Fruit fly (Drosophila melanogaster) whole organism, embryonic: ENCODE measurements around the gene CG33773.

Experiments
- Ada2b ChIP-seq: fragments of 200-800 bp; sonication (Bioruptor generic); IDR thresholded peaks from 2 replicates; pipeline ENCODE4 v1.3.6; 2022; ENCODE audit warnings: missing biosample characterization, missing genetic modification characterization
- Adf1 ChIP-seq: fragments of 200-800 bp; sonication (Bioruptor generic); IDR thresholded peaks from 2 replicates; pipeline ENCODE4 v1.3.6; 2022; ENCODE audit warnings: missing biosample characterization, missing genetic modification characterization
- Bteb2 ChIP-seq: fragments of 200-800 bp; sonication (Bioruptor generic); optimal IDR thresholded peaks from 2 replicates; lab custom pipeline; 2016; ENCODE audit warnings: missing biosample characterization, missing genetic modification characterization
- CG10654 ChIP-seq: fragments of 200-800 bp; sonication (Bioruptor generic); optimal IDR thresholded peaks from 2 replicates; lab custom pipeline; 2016; ENCODE audit warnings: missing biosample characterization, missing genetic modification characterization
- CG10979 ChIP-seq: fragments of 200-800 bp; sonication (Bioruptor generic); optimal IDR thresholded peaks from 2 replicates; lab custom pipeline; 2018; ENCODE audit warnings: missing biosample characterization, mild to moderate bottlenecking, missing genetic modification characterization, moderate library complexity
- CG12659 ChIP-seq: fragments of 200-800 bp; sonication (Bioruptor generic); optimal IDR thresholded peaks from 3 replicates; lab custom pipeline; 2017; ENCODE audit warnings: mild to moderate bottlenecking, missing biosample characterization, missing genetic modification reagents, missing genetic modification characterization
- CG14860 ChIP-seq: fragments of 200-800 bp; sonication (Bioruptor generic); IDR thresholded peaks from 3 replicates; pipeline ENCODE4 v1.3.6; 2022; ENCODE audit warnings: missing biosample characterization, missing genetic modification characterization; ENCODE audit not compliant: partially characterized antibody
- CG1602 ChIP-seq: fragments of 200-800 bp; sonication (Bioruptor generic); optimal IDR thresholded peaks from 3 replicates; lab custom pipeline; 2016; ENCODE audit warnings: missing biosample characterization, missing genetic modification characterization
- CG1603 ChIP-seq: fragments of 200-800 bp; sonication (Bioruptor generic); optimal IDR thresholded peaks from 2 replicates; lab custom pipeline; 2019; ENCODE audit warnings: missing biosample characterization, mild to moderate bottlenecking, missing genetic modification characterization, moderate library complexity
- CG17361 ChIP-seq: fragments of 200-800 bp; sonication (Bioruptor generic); IDR thresholded peaks from 3 replicates; pipeline ENCODE4 v1.3.6; 2022; ENCODE audit warnings: missing biosample characterization, missing genetic modification characterization
- CG2678 ChIP-seq: fragments of 200-800 bp; sonication (Bioruptor generic); optimal IDR thresholded peaks from 3 replicates; lab custom pipeline; 2019; ENCODE audit warnings: missing biosample characterization, mild to moderate bottlenecking, missing genetic modification characterization, moderate library complexity
- CG2889 ChIP-seq: fragments of 200-800 bp; sonication (Bioruptor generic); IDR thresholded peaks from 3 replicates; pipeline ENCODE4 v1.3.6; 2022; ENCODE audit warnings: missing biosample characterization, missing genetic modification characterization
- CG30403 ChIP-seq: fragments of 200-800 bp; sonication (Bioruptor generic); optimal IDR thresholded peaks from 3 replicates; lab custom pipeline; 2016; ENCODE audit warnings: missing biosample characterization, missing genetic modification characterization
- CG32767 ChIP-seq: fragments of 200-800 bp; sonication (Bioruptor generic); IDR thresholded peaks from 2 replicates; pipeline ENCODE4 v1.3.6; 2022; ENCODE audit warnings: missing biosample characterization, missing genetic modification characterization
- CG33213 ChIP-seq: fragments of 200-800 bp; sonication (Bioruptor generic); optimal IDR thresholded peaks from 3 replicates; lab custom pipeline; 2016; ENCODE audit warnings: missing biosample characterization, missing genetic modification characterization
- CG43689 ChIP-seq: fragments of 200-800 bp; sonication (Bioruptor generic); IDR thresholded peaks from 2 replicates; pipeline ENCODE4 v1.3.6; 2022; ENCODE audit warnings: missing biosample characterization, missing genetic modification characterization
- CG7357 ChIP-seq: fragments of 200-800 bp; sonication (Bioruptor generic); IDR thresholded peaks from 3 replicates; pipeline ENCODE4 v1.3.6; 2022; ENCODE audit warnings: missing biosample characterization, missing genetic modification characterization
- CG7928 ChIP-seq: fragments of 200-800 bp; sonication (Bioruptor generic); optimal IDR thresholded peaks from 2 replicates; lab custom pipeline; 2017; ENCODE audit warnings: missing biosample characterization, mild to moderate bottlenecking, missing genetic modification characterization
- CG8290 ChIP-seq, 3 experiments: fragments of 200-800 bp; sonication (Bioruptor generic); optimal IDR thresholded peaks; 2 replicates each; lab custom pipeline; 2016 to 2019; ENCODE audit warnings: missing biosample characterization in 3 of 3, missing genetic modification characterization in 3 of 3, mild to moderate bottlenecking in 2 of 3, moderate library complexity in 1 of 3
- Dfd ChIP-seq, 2 experiments: fragments of >200 bp; optimal IDR thresholded peaks; 2 replicates each; lab custom pipeline; 2017; ENCODE audit warnings: missing biosample characterization in 2 of 2, missing genetic modification characterization in 2 of 2
- Drgx ChIP-seq: fragments of 200-800 bp; sonication (Bioruptor generic); IDR thresholded peaks from 2 replicates; pipeline ENCODE4 v1.3.6; 2022; ENCODE audit warnings: missing biosample characterization, missing genetic modification characterization
- Gug ChIP-seq: fragments of 200-800 bp; sonication (Bioruptor generic); IDR thresholded peaks from 4 replicates; pipeline ENCODE4 v1.3.6; 2022; ENCODE audit warnings: missing biosample characterization, missing genetic modification characterization
- HmgZ ChIP-seq: fragments of 200-800 bp; sonication (Bioruptor generic); optimal IDR thresholded peaks from 2 replicates; lab custom pipeline; 2018; ENCODE audit warnings: missing biosample characterization, mild to moderate bottlenecking, missing genetic modification characterization
- Hmr ChIP-seq: fragments of 200-800 bp; sonication (Bioruptor generic); optimal IDR thresholded peaks from 3 replicates; lab custom pipeline; 2017; ENCODE audit warnings: mild to moderate bottlenecking, missing biosample characterization, missing genetic modification reagents, missing genetic modification characterization
- Hr39 ChIP-seq: fragments of >200 bp; optimal IDR thresholded peaks from 2 replicates; lab custom pipeline; 2017
- Hr51 ChIP-seq, 2 experiments: fragments of 200-800 bp; sonication (Bioruptor generic); optimal IDR thresholded peaks; 2 replicates in 1 of 2; 3 replicates in 1 of 2; lab custom pipeline; 2016 to 2018; ENCODE audit warnings: missing biosample characterization in 2 of 2, missing genetic modification characterization in 2 of 2, mild to moderate bottlenecking in 1 of 2, moderate library complexity in 1 of 2
- NFAT ChIP-seq: fragments of 200-800 bp; sonication (Bioruptor generic); IDR thresholded peaks from 2 replicates; pipeline ENCODE4 v1.3.6; 2022; ENCODE audit warnings: missing biosample characterization, missing genetic modification characterization
- Nf-YA ChIP-seq: fragments of 200-800 bp; sonication (Bioruptor generic); IDR thresholded peaks from 2 replicates; pipeline ENCODE4 v1.3.6; 2022; ENCODE audit warnings: missing biosample characterization, missing genetic modification characterization
- Scr ChIP-seq: fragments of 200-800 bp; sonication (Bioruptor generic); IDR thresholded peaks from 2 replicates; pipeline ENCODE4 v1.3.6; 2022; ENCODE audit warnings: missing biosample characterization, missing genetic modification characterization; ENCODE audit not compliant: partially characterized antibody
- ab ChIP-seq: fragments of 200-800 bp; sonication (Bioruptor generic); optimal IDR thresholded peaks from 2 replicates; lab custom pipeline; 2016; ENCODE audit warnings: missing biosample characterization, missing genetic modification characterization
- amos ChIP-seq: fragments of 200-800 bp; sonication (Bioruptor generic); IDR thresholded peaks from 2 replicates; pipeline ENCODE4 v1.3.6; 2022; ENCODE audit warnings: missing biosample characterization, missing genetic modification characterization; ENCODE audit not compliant: partially characterized antibody
- ara ChIP-seq: fragments of 200-800 bp; sonication (Bioruptor generic); IDR thresholded peaks from 2 replicates; pipeline ENCODE4 v1.3.6; 2022; ENCODE audit warnings: missing biosample characterization, missing genetic modification characterization
- bigmax ChIP-seq: fragments of 200-800 bp; sonication (Bioruptor generic); optimal IDR thresholded peaks from 2 replicates; lab custom pipeline; 2018; ENCODE audit warnings: missing biosample characterization, mild to moderate bottlenecking, missing genetic modification characterization
- cg ChIP-seq: fragments of 200-800 bp; sonication (Bioruptor generic); optimal IDR thresholded peaks from 3 replicates; lab custom pipeline; 2019; ENCODE audit warnings: missing biosample characterization, mild to moderate bottlenecking, missing genetic modification characterization, moderate library complexity
- danr ChIP-seq: fragments of 200-800 bp; sonication (Bioruptor generic); IDR thresholded peaks from 2 replicates; pipeline ENCODE4 v1.3.6; 2022; ENCODE audit warnings: missing biosample characterization, missing genetic modification characterization
- ewg ChIP-seq: fragments of 200-800 bp; sonication (Bioruptor generic); optimal IDR thresholded peaks from 3 replicates; lab custom pipeline; 2017; ENCODE audit warnings: mild to moderate bottlenecking, missing biosample characterization, missing genetic modification reagents, missing genetic modification characterization
- fu2 ChIP-seq: fragments of 200-800 bp; sonication (Bioruptor generic); optimal IDR thresholded peaks from 2 replicates; lab custom pipeline; 2016; ENCODE audit warnings: missing biosample characterization, missing genetic modification characterization
- gfzf ChIP-seq: fragments of 200-800 bp; sonication (Bioruptor generic); optimal IDR thresholded peaks from 2 replicates; lab custom pipeline; 2016; ENCODE audit warnings: missing biosample characterization, mild to moderate bottlenecking, missing genetic modification characterization, moderate library complexity
- hbn ChIP-seq: fragments of 200-800 bp; sonication (Bioruptor generic); IDR thresholded peaks from 2 replicates; pipeline ENCODE4 v1.3.6; 2022; ENCODE audit warnings: missing biosample characterization, missing genetic modification characterization; ENCODE audit not compliant: partially characterized antibody
- mam ChIP-seq: fragments of 200-800 bp; sonication (Bioruptor generic); optimal IDR thresholded peaks from 3 replicates; lab custom pipeline; 2016; ENCODE audit warnings: missing biosample characterization, missing genetic modification characterization
- nerfin-2 ChIP-seq: fragments of 200-800 bp; sonication (Bioruptor generic); IDR thresholded peaks from 2 replicates; pipeline ENCODE4 v1.3.6; 2022; ENCODE audit warnings: missing biosample characterization, missing genetic modification characterization; ENCODE audit not compliant: partially characterized antibody
- nmo ChIP-seq: fragments of 200-800 bp; sonication (Bioruptor generic); optimal IDR thresholded peaks from 2 replicates; lab custom pipeline; 2018; ENCODE audit warnings: missing biosample characterization, mild to moderate bottlenecking, missing genetic modification characterization, moderate library complexity
- otp ChIP-seq: fragments of 200-800 bp; sonication (Bioruptor generic); IDR thresholded peaks from 3 replicates; pipeline ENCODE4, ENCODE4 v1.3.6; 2022; ENCODE audit warnings: missing biosample characterization, missing genetic modification characterization
- pfk ChIP-seq: fragments of 200-800 bp; sonication (Bioruptor generic); optimal IDR thresholded peaks from 2 replicates; lab custom pipeline; 2018; ENCODE audit warnings: missing biosample characterization, mild to moderate bottlenecking, missing genetic modification characterization, moderate library complexity
- ro ChIP-seq: fragments of 200-800 bp; sonication (Bioruptor generic); IDR thresholded peaks from 2 replicates; pipeline ENCODE4 v1.3.6; 2022; ENCODE audit warnings: missing biosample characterization, missing genetic modification characterization
- sens ChIP-seq: fragments of 200-800 bp; sonication (Bioruptor generic); peaks from one replicate; lab custom pipeline; 2016; ENCODE audit warnings: missing biosample characterization, missing genetic modification characterization
- sna ChIP-seq: fragments of 200-800 bp; sonication (Bioruptor generic); IDR thresholded peaks from 2 replicates; pipeline ENCODE4 v1.3.6; 2022; ENCODE audit warnings: missing biosample characterization, missing genetic modification characterization; ENCODE audit not compliant: partially characterized antibody
- ssp ChIP-seq: fragments of 200-800 bp; sonication (Bioruptor generic); IDR thresholded peaks from 2 replicates; pipeline ENCODE4 v1.3.6; 2022; ENCODE audit warnings: missing biosample characterization, missing genetic modification characterization
- tup ChIP-seq: fragments of 200-800 bp; sonication (Bioruptor generic); optimal IDR thresholded peaks from 2 replicates; lab custom pipeline; 2016; ENCODE audit warnings: missing biosample characterization, mild to moderate bottlenecking, missing genetic modification characterization, moderate library complexity
- unpg ChIP-seq: fragments of 200-800 bp; sonication (Bioruptor generic); optimal IDR thresholded peaks from 3 replicates; lab custom pipeline; 2018; ENCODE audit warnings: missing biosample characterization, mild to moderate bottlenecking, missing genetic modification characterization, moderate library complexity
- zen ChIP-seq: fragments of 200-800 bp; sonication (Bioruptor generic); optimal IDR thresholded peaks from 3 replicates; lab custom pipeline; 2018; ENCODE audit warnings: missing biosample characterization, mild to moderate bottlenecking, missing genetic modification characterization, moderate library complexity

The CG33773 gene

DNA sequence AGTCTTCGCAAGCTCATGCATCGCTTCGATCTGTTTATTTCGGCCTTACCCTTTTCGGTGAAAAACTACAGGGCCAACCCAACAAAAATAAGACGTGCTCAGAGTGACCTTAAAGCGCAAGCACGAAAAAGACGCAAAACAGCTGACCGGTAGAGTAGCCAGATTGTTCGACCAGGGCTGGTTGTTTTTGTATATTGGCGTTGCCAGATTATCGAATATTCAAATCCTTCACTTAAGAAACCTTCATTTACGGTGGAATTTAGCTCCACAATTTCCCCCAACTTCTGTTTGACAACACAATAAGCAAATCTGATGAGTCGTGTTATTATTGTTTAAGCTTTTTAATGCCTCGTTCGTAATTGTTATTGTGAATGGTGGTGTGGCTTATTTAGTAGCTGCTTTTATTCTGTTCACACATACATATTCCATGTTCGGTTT lies 18.7 kb downstream of the CG33773 start, which contains the start of gene Chchd3 (continued):
- no peak for TF ChIP-seq CG2678 (tag; lab: Kevin White, UChicago)
- TF ChIP-seq mam (GFP tag; lab: Kevin White, UChicago) = no peak
- TF ChIP-seq CG8290 (GFP tag; optimal IDR thresholded peaks at IDR 0.05; lab: Kevin White, UChicago) = no peak
- TF ChIP-seq CG8290 (tag; optimal IDR thresholded peaks at IDR 0.05; lab: Kevin White, UChicago) = peak in 1 of 2 experiments; percentile 43
- peak; percentile 93 for TF ChIP-seq CG7928 (GFP tag; lab: Kevin White, UChicago)
- peak in 1 of 2 experiments; percentile 35 for TF ChIP-seq Hr51 (GFP tag; optimal IDR thresholded peaks at IDR 0.05; lab: Kevin White, UChicago)
- no peak for TF ChIP-seq Dfd (GFP tag; optimal IDR thresholded peaks at IDR 0.05; lab: Kevin White, UChicago)
- no peak for TF ChIP-seq otp (GFP tag; lab: Robert Waterston, UW)
- no peak for TF ChIP-seq Bteb2 (GFP tag; lab: Kevin White, UChicago)
- peak; percentile 24; the same call in 1 of the 2 replicates for TF ChIP-seq amos (GFP tag; lab: Robert Waterston, UW)
- no peak for TF ChIP-seq CG32767 (GFP tag; lab: Robert Waterston, UW)
- no peak for TF ChIP-seq CG2889 (GFP tag; lab: Robert Waterston, UW)
- TF ChIP-seq zen (tag; lab: Kevin White, UChicago) = peak; percentile 66
- TF ChIP-seq Ada2b (GFP tag; lab: Robert Waterston, UW) = no peak
- peak; percentile 55 for TF ChIP-seq Hmr (GFP tag; lab: Kevin White, UChicago)
- TF ChIP-seq nerfin-2 (GFP tag; lab: Robert Waterston, UW) = no peak
- TF ChIP-seq CG10654 = no peak
- no peak for TF ChIP-seq ro (GFP tag; lab: Robert Waterston, UW)
- TF ChIP-seq gfzf = peak; percentile 92
- TF ChIP-seq fu2 (GFP tag; lab: Kevin White, UChicago) = no peak
- TF ChIP-seq CG17361 (GFP tag; lab: Robert Waterston, UW) = no peak
- peak; percentile 31 for TF ChIP-seq nmo (GFP tag; lab: Kevin White, UChicago)
- no peak for TF ChIP-seq ewg
- peak; percentile 6 for TF ChIP-seq bigmax (GFP tag; lab: Kevin White, UChicago)
- no peak for TF ChIP-seq Adf1
- peak; percentile 22 for TF ChIP-seq CG30403 (GFP tag; lab: Kevin White, UChicago)
- no peak for TF ChIP-seq CG7357 (GFP tag; lab: Robert Waterston, UW)
- no peak for TF ChIP-seq cg
- TF ChIP-seq sna = no peak
- no peak for TF ChIP-seq ab
- no peak for TF ChIP-seq CG1602 (GFP tag; lab: Kevin White, UChicago)
- TF ChIP-seq Gug (GFP tag; lab: Robert Waterston, UW) = no peak
- TF ChIP-seq CG12659 = peak; percentile 58
- no peak for TF ChIP-seq danr (GFP tag; lab: Robert Waterston, UW)
- TF ChIP-seq Hr39 (lab: Kevin White, UChicago) = no peak
- peak; percentile 55 for TF ChIP-seq CG33213
- TF ChIP-seq Drgx = no peak
- no peak for TF ChIP-seq ssp
- TF ChIP-seq hbn (GFP tag; lab: Robert Waterston, UW) = no peak
- peak; percentile 67 for TF ChIP-seq CG1603 (tag; lab: Kevin White, UChicago)
- TF ChIP-seq CG43689 (GFP tag; lab: Robert Waterston, UW) = no peak
- peak; percentile 38 for TF ChIP-seq HmgZ (tag; lab: Kevin White, UChicago)
- peak; percentile 20; the same call in 1 of the 2 replicates for TF ChIP-seq NFAT (GFP tag; lab: Robert Waterston, UW)
- TF ChIP-seq ara = no peak
- TF ChIP-seq sens (GFP tag; lab: Kevin White, UChicago) = peak; percentile 86
- TF ChIP-seq pfk (GFP tag; lab: Kevin White, UChicago) = no peak
- no peak for TF ChIP-seq unpg (GFP tag; lab: Kevin White, UChicago)
- no peak for TF ChIP-seq CG14860 (GFP tag; lab: Robert Waterston, UW)
- no peak for TF ChIP-seq tup
- 0 out of 2 replicates have a peak, but pooled peaks have one; percentile 31 for TF ChIP-seq Scr (GFP tag; lab: Robert Waterston, UW)
- no peak for TF ChIP-seq Nf-YA (GFP tag; lab: Robert Waterston, UW)
- TF ChIP-seq CG10979 (tag; lab: Kevin White, UChicago) = peak; percentile 6
